Worm (Caenorhabditis elegans): ENCODE measurements around the gene sru-36.

ce11 chrV:9811154-9811553 lies 30.3 kb upstream of the sru-36 start, which contains the start of gene sru-29:
- no peak for TF ChIP-seq elt-2 (tag; optimal IDR thresholded peaks at IDR 0.05)
- no peak for TF ChIP-seq nhr-28 (tag; optimal IDR thresholded peaks at IDR 0.05)
- TF ChIP-seq zag-1 (tag; optimal IDR thresholded peaks at IDR 0.05), result no peak
- no peak for TF ChIP-seq sptf-1 (tag; optimal IDR thresholded peaks at IDR 0.05)
- TF ChIP-seq pax-3 (tag; optimal IDR thresholded peaks at IDR 0.05), result no peak
- no peak for TF ChIP-seq ztf-11 (tag; optimal IDR thresholded peaks at IDR 0.05)
- TF ChIP-seq nhr-19 (GFP tag; conservative IDR thresholded peaks at IDR 0.05), result no peak
- no peak for TF ChIP-seq pqm-1 (tag; optimal IDR thresholded peaks at IDR 0.05)
- TF ChIP-seq ceh-82 (tag; optimal IDR thresholded peaks at IDR 0.05), result no peak
- no peak for TF ChIP-seq F16B12.6 (tag; optimal IDR thresholded peaks at IDR 0.05)
